ENCODE assay signal across 1 fruit fly cellular context in genomic region chr3L:17950132-17950815, dm6.
TF ChIP-seq lines count a peak whose summit lies in the region.

No protein-coding gene starts in this region.

TF ChIP-seq in whole organism, embryonic, 481 proteins besides CTCF, POLR2A, EP300 and RAD21 (continued from another document):
- TF ChIP-seq CG17612 (GFP tag; IDR thresholded peaks at IDR 0.05; lab: Robert Waterston, UW): 0 out of 2 replicates have a peak, but pooled peaks have one; percentile 22
- TF ChIP-seq Adf1 (GFP tag; IDR thresholded peaks at IDR 0.05; lab: Robert Waterston, UW): peak; percentile 68; the same call in 1 of the 2 replicates
- TF ChIP-seq crol (GFP tag; IDR thresholded peaks at IDR 0.05; lab: Robert Waterston, UW): peak; percentile 74
- TF ChIP-seq grn (GFP tag; optimal IDR thresholded peaks at IDR 0.05; lab: Kevin White, UChicago): peak; percentile 86
- TF ChIP-seq CG1024 (GFP tag; IDR thresholded peaks at IDR 0.05; lab: Robert Waterston, UW): no peak
- peak; percentile 97 for TF ChIP-seq sd (tag; optimal IDR thresholded peaks at IDR 0.05; lab: Kevin White, UChicago)
- no peak for TF ChIP-seq nau (GFP tag; optimal IDR thresholded peaks at IDR 0.05; lab: Kevin White, UChicago)
- TF ChIP-seq chinmo (GFP tag; IDR thresholded peaks at IDR 0.05; lab: Robert Waterston, UW; ENCODE audit: partially characterized antibody): peak; percentile 74; the same call in 1 of the 4 replicates
- 0 out of 2 replicates have a peak, but pooled peaks have one; percentile 39 for TF ChIP-seq CG3847 (GFP tag; IDR thresholded peaks at IDR 0.05; lab: Robert Waterston, UW)
- no peak for TF ChIP-seq CG17328 (GFP tag; IDR thresholded peaks at IDR 0.05; lab: Robert Waterston, UW)
- TF ChIP-seq CG17385 (GFP tag; optimal IDR thresholded peaks at IDR 0.05; lab: Kevin White, UChicago): peak; percentile 16
- TF ChIP-seq Med (GFP tag; lab: Kevin White, UChicago): peak; percentile 79
- TF ChIP-seq CG9932 (GFP tag; IDR thresholded peaks at IDR 0.05; lab: Robert Waterston, UW): 0 out of 2 replicates have a peak, but pooled peaks have one; percentile 24
- peak; percentile 28 for TF ChIP-seq CG15514 (GFP tag; optimal IDR thresholded peaks at IDR 0.05; lab: Kevin White, UChicago)
- peak; percentile 29 for TF ChIP-seq Hand (GFP tag; optimal IDR thresholded peaks at IDR 0.05; lab: Kevin White, UChicago)
- TF ChIP-seq NC2α (GFP tag; optimal IDR thresholded peaks at IDR 0.05; lab: Kevin White, UChicago): no peak
- TF ChIP-seq ssp (GFP tag; IDR thresholded peaks at IDR 0.05; lab: Robert Waterston, UW): no peak
- peak; percentile 90 for TF ChIP-seq GATAe (GFP tag; conservative IDR thresholded peaks at IDR 0.05; lab: Robert Waterston, UW)
- TF ChIP-seq sim (GFP tag; IDR thresholded peaks at IDR 0.05; lab: Robert Waterston, UW): no peak
- TF ChIP-seq CG11560 (tag; IDR thresholded peaks at IDR 0.05; lab: Robert Waterston, UW): no peak
- TF ChIP-seq danr (GFP tag; IDR thresholded peaks at IDR 0.05; lab: Robert Waterston, UW): no peak
- no peak for TF ChIP-seq bsh (GFP tag; optimal IDR thresholded peaks at IDR 0.05; lab: Kevin White, UChicago)
- TF ChIP-seq ftz-f1 (GFP tag; optimal IDR thresholded peaks at IDR 0.05; lab: Kevin White, UChicago): peak; percentile 99
- TF ChIP-seq CG15073 (GFP tag; optimal IDR thresholded peaks at IDR 0.05; lab: Kevin White, UChicago): no peak
- TF ChIP-seq Dbx (GFP tag; IDR thresholded peaks at IDR 0.05; lab: Robert Waterston, UW): 0 out of 3 replicates have a peak, but pooled peaks have one; percentile 24
- TF ChIP-seq cg (GFP tag; optimal IDR thresholded peaks at IDR 0.05; lab: Kevin White, UChicago): peak; percentile 61
- TF ChIP-seq CG10147 (GFP tag; optimal IDR thresholded peaks at IDR 0.05; lab: Kevin White, UChicago): peak; percentile 4
- TF ChIP-seq ERR (GFP tag; optimal IDR thresholded peaks at IDR 0.05; lab: Kevin White, UChicago): peak; percentile 92
- peak; percentile 82 for TF ChIP-seq Hey (tag; optimal IDR thresholded peaks at IDR 0.05; lab: Kevin White, UChicago)
- peak; percentile 57 for TF ChIP-seq Ets65A (GFP tag; lab: Kevin White, UChicago)
- TF ChIP-seq Meics (GFP tag; optimal IDR thresholded peaks at IDR 0.05; lab: Kevin White, UChicago): no peak
- peak; percentile 39 for TF ChIP-seq CG11723 (GFP tag; optimal IDR thresholded peaks at IDR 0.05; lab: Kevin White, UChicago)
- TF ChIP-seq Bgb (GFP tag; IDR thresholded peaks at IDR 0.05; lab: Robert Waterston, UW; ENCODE audit: partially characterized antibody): peak; percentile 49; the same call in 1 of the 2 replicates
- TF ChIP-seq z (GFP tag; IDR thresholded peaks at IDR 0.05; lab: Robert Waterston, UW): peak; percentile 64; the same call in 2 of the 3 replicates
- peak; percentile 51 for TF ChIP-seq Fer1 (GFP tag; optimal IDR thresholded peaks at IDR 0.05; lab: Kevin White, UChicago)
- TF ChIP-seq Hsf (GFP tag; optimal IDR thresholded peaks at IDR 0.05; lab: Kevin White, UChicago): no peak
- no peak for TF ChIP-seq ewg (GFP tag; optimal IDR thresholded peaks at IDR 0.05; lab: Kevin White, UChicago)
- TF ChIP-seq cwo (GFP tag; optimal IDR thresholded peaks at IDR 0.05; lab: Kevin White, UChicago): peak; percentile 96
- peak; percentile 88 for TF ChIP-seq CG10543 (GFP tag; optimal IDR thresholded peaks at IDR 0.05; lab: Kevin White, UChicago)
- no peak for TF ChIP-seq pb (GFP tag; optimal IDR thresholded peaks at IDR 0.05; lab: Kevin White, UChicago)
- peak; percentile 78 for TF ChIP-seq mirr (GFP tag; optimal IDR thresholded peaks at IDR 0.05; lab: Kevin White, UChicago)
- peak; percentile 35 for TF ChIP-seq CG12769 (tag; optimal IDR thresholded peaks at IDR 0.05; lab: Kevin White, UChicago)
- no peak for TF ChIP-seq bigmax (GFP tag; optimal IDR thresholded peaks at IDR 0.05; lab: Kevin White, UChicago)
- peak; percentile 0 for TF ChIP-seq CG13894 (tag; optimal IDR thresholded peaks at IDR 0.05; lab: Kevin White, UChicago)
- TF ChIP-seq rib (GFP tag; IDR thresholded peaks at IDR 0.05; lab: Robert Waterston, UW): peak; percentile 98
- TF ChIP-seq CG5245 (GFP tag; optimal IDR thresholded peaks at IDR 0.05; lab: Kevin White, UChicago): no peak
- TF ChIP-seq dm (GFP tag; optimal IDR thresholded peaks at IDR 0.05; lab: Kevin White, UChicago): peak; percentile 46
- no peak for TF ChIP-seq gsb (GFP tag; IDR thresholded peaks at IDR 0.05; lab: Robert Waterston, UW)
- peak; percentile 71 for TF ChIP-seq lab (GFP tag; optimal IDR thresholded peaks at IDR 0.05; lab: Kevin White, UChicago)
- TF ChIP-seq gro (GFP tag; optimal IDR thresholded peaks at IDR 0.05; lab: Kevin White, UChicago): peak; percentile 67
- no peak for TF ChIP-seq Oaz (GFP tag; IDR thresholded peaks at IDR 0.05; lab: Robert Waterston, UW)
- no peak for TF ChIP-seq CG8924 (tag; optimal IDR thresholded peaks at IDR 0.05; lab: Kevin White, UChicago)
- TF ChIP-seq Rfx (GFP tag; IDR thresholded peaks at IDR 0.05; lab: Robert Waterston, UW): peak; percentile 20; the same call in 1 of the 2 replicates
- peak; percentile 9; the same call in 1 of the 2 replicates for TF ChIP-seq sob (GFP tag; IDR thresholded peaks at IDR 0.05; lab: Robert Waterston, UW)
- TF ChIP-seq ase (GFP tag; IDR thresholded peaks at IDR 0.05; lab: Robert Waterston, UW): no peak
- TF ChIP-seq HmgZ (tag; optimal IDR thresholded peaks at IDR 0.05; lab: Kevin White, UChicago): peak; percentile 71
- peak in 1 of 2 experiments; percentile 14 for TF ChIP-seq Trl (optimal IDR thresholded peaks at IDR 0.05; lab: Kevin White, UChicago)
- TF ChIP-seq Trl (GFP tag; optimal IDR thresholded peaks at IDR 0.05; lab: Kevin White, UChicago): no peak
- TF ChIP-seq Atf6 (GFP tag; IDR thresholded peaks at IDR 0.05; lab: Robert Waterston, UW): peak; percentile 58; the same call in 1 of the 2 replicates
- TF ChIP-seq CG7372 (GFP tag; IDR thresholded peaks at IDR 0.05; lab: Robert Waterston, UW): no peak
- TF ChIP-seq corto (GFP tag; optimal IDR thresholded peaks at IDR 0.05; lab: Kevin White, UChicago): peak; percentile 37
- no peak for TF ChIP-seq CG8359 (GFP tag; optimal IDR thresholded peaks at IDR 0.05; lab: Kevin White, UChicago; ENCODE audit: borderline replicate concordance)
